Fruit fly (Drosophila melanogaster) whole organism, embryonic: ENCODE results near the gene GstD7.

Experiments
- ATbp ChIP-seq: fragments of 200-800 bp; sonication (Bioruptor generic); optimal IDR thresholded peaks from 2 replicates; lab custom pipeline; 2017; ENCODE audit warnings: missing biosample characterization, mild to moderate bottlenecking, missing genetic modification characterization, missing genetic modification reagents
- Adf1 ChIP-seq: fragments of 200-800 bp; sonication (Bioruptor generic); IDR thresholded peaks from 2 replicates; pipeline ENCODE4 v1.3.6; 2022; ENCODE audit warnings: missing biosample characterization, missing genetic modification characterization
- BtbVII ChIP-seq: fragments of 200-800 bp; sonication (Bioruptor generic); optimal IDR thresholded peaks from 3 replicates; lab custom pipeline; 2017; ENCODE audit warnings: missing biosample characterization, mild to moderate bottlenecking, missing genetic modification characterization
- CG10147 ChIP-seq: fragments of 200-800 bp; sonication (Bioruptor generic); optimal IDR thresholded peaks from 2 replicates; lab custom pipeline; 2019; ENCODE audit warnings: missing biosample characterization, mild to moderate bottlenecking, missing genetic modification characterization, moderate library complexity
- CG1024 ChIP-seq: fragments of 200-800 bp; sonication (Bioruptor generic); IDR thresholded peaks from 2 replicates; pipeline ENCODE4 v1.3.6; 2022; ENCODE audit warnings: missing biosample characterization, missing genetic modification characterization
- CG11696 ChIP-seq: fragments of 200-800 bp; sonication (Bioruptor generic); IDR thresholded peaks from 2 replicates; pipeline ENCODE4 v1.3.6; 2022; ENCODE audit warnings: missing biosample characterization, missing genetic modification characterization
- CG12155 ChIP-seq: fragments of 200-800 bp; sonication (Bioruptor generic); optimal IDR thresholded peaks from 3 replicates; lab custom pipeline; 2016; ENCODE audit warnings: missing biosample characterization, missing genetic modification characterization
- CG12769 ChIP-seq: fragments of 200-800 bp; sonication (Bioruptor generic); optimal IDR thresholded peaks from 2 replicates; lab custom pipeline; 2019; ENCODE audit warnings: missing biosample characterization, mild to moderate bottlenecking, missing genetic modification characterization, moderate library complexity
- CG13287 ChIP-seq: fragments of 200-800 bp; sonication (Bioruptor generic); IDR thresholded peaks from 2 replicates; pipeline ENCODE4 v1.3.6; 2022; ENCODE audit warnings: missing biosample characterization, missing genetic modification characterization; ENCODE audit not compliant: partially characterized antibody
- CG13624 ChIP-seq: fragments of 200-800 bp; sonication (Bioruptor generic); optimal IDR thresholded peaks from 2 replicates; lab custom pipeline; 2016; ENCODE audit warnings: missing biosample characterization, missing genetic modification characterization
- CG13894 ChIP-seq: fragments of 200-800 bp; sonication (Bioruptor generic); optimal IDR thresholded peaks from 3 replicates; lab custom pipeline; 2018; ENCODE audit warnings: missing biosample characterization, mild to moderate bottlenecking, missing genetic modification characterization, moderate library complexity
- CG14014 ChIP-seq: fragments of 200-800 bp; sonication (Bioruptor generic); IDR thresholded peaks from 2 replicates; pipeline ENCODE4 v1.3.6; 2022; ENCODE audit warnings: missing biosample characterization, missing genetic modification characterization
- CG15073 ChIP-seq: fragments of 200-800 bp; sonication (Bioruptor generic); optimal IDR thresholded peaks from 2 replicates; lab custom pipeline; 2016; ENCODE audit warnings: missing biosample characterization, missing genetic modification characterization
- CG15514 ChIP-seq: fragments of 200-800 bp; sonication (Bioruptor generic); optimal IDR thresholded peaks from 3 replicates; lab custom pipeline; 2017; ENCODE audit warnings: missing biosample characterization, missing genetic modification characterization, mild to moderate bottlenecking, moderate library complexity, missing genetic modification reagents
- CG17361 ChIP-seq: fragments of 200-800 bp; sonication (Bioruptor generic); IDR thresholded peaks from 3 replicates; pipeline ENCODE4 v1.3.6; 2022; ENCODE audit warnings: missing biosample characterization, missing genetic modification characterization
- CG18599 ChIP-seq: fragments of 200-800 bp; sonication (Bioruptor generic); optimal IDR thresholded peaks from 3 replicates; lab custom pipeline; 2017; ENCODE audit warnings: missing biosample characterization, missing genetic modification characterization, mild to moderate bottlenecking, moderate library complexity, missing genetic modification reagents
- CG18619 ChIP-seq: fragments of 200-800 bp; sonication (Bioruptor generic); optimal IDR thresholded peaks from 3 replicates; lab custom pipeline; 2017; ENCODE audit warnings: missing biosample characterization, mild to moderate bottlenecking, missing genetic modification characterization
- CG2678 ChIP-seq: fragments of 200-800 bp; sonication (Bioruptor generic); optimal IDR thresholded peaks from 3 replicates; lab custom pipeline; 2019; ENCODE audit warnings: missing biosample characterization, mild to moderate bottlenecking, missing genetic modification characterization, moderate library complexity
- CG3281 ChIP-seq: fragments of 200-800 bp; sonication (Bioruptor generic); optimal IDR thresholded peaks from 3 replicates; lab custom pipeline; 2017; ENCODE audit warnings: missing biosample characterization, mild to moderate bottlenecking, missing genetic modification characterization
- CG34376 ChIP-seq: fragments of 200-800 bp; sonication (Bioruptor generic); optimal IDR thresholded peaks from 2 replicates; lab custom pipeline; 2018; ENCODE audit warnings: missing biosample characterization, mild to moderate bottlenecking, missing genetic modification characterization
- CG34422 ChIP-seq: fragments of 200-800 bp; sonication (Bioruptor generic); IDR thresholded peaks from 3 replicates; pipeline ENCODE4 v1.3.6; 2022; ENCODE audit warnings: missing biosample characterization, missing genetic modification characterization
- CG4360 ChIP-seq: fragments of 200-800 bp; sonication (Bioruptor generic); IDR thresholded peaks from 2 replicates; pipeline ENCODE4 v1.3.6; 2022; ENCODE audit warnings: missing biosample characterization, missing genetic modification characterization
- CG5245 ChIP-seq: fragments of 200-800 bp; sonication (Bioruptor generic); optimal IDR thresholded peaks from 3 replicates; lab custom pipeline; 2016; ENCODE audit warnings: missing biosample characterization, missing genetic modification characterization
- CG6765 ChIP-seq: fragments of 200-800 bp; sonication (Bioruptor generic); optimal IDR thresholded peaks from 3 replicates; lab custom pipeline; 2017; ENCODE audit warnings: missing biosample characterization, mild to moderate bottlenecking, missing genetic modification characterization
- HHEX ChIP-seq: fragments of 200-800 bp; sonication (Bioruptor generic); optimal IDR thresholded peaks from 3 replicates; lab custom pipeline; 2017; ENCODE audit warnings: missing biosample characterization, mild to moderate bottlenecking, missing genetic modification characterization, missing genetic modification reagents
- HLH3B ChIP-seq: fragments of 200-800 bp; sonication (Bioruptor generic); IDR thresholded peaks from 2 replicates; pipeline ENCODE4 v1.3.6; 2022; ENCODE audit warnings: missing biosample characterization, missing genetic modification characterization
- NK7.1 ChIP-seq: fragments of 200-800 bp; sonication (Bioruptor generic); optimal IDR thresholded peaks from 3 replicates; lab custom pipeline; 2016; ENCODE audit warnings: missing biosample characterization, missing genetic modification characterization
- Opbp ChIP-seq: fragments of 200-800 bp; sonication (Bioruptor generic); IDR thresholded peaks from 3 replicates; pipeline ENCODE4 v1.3.6; 2022; ENCODE audit warnings: missing biosample characterization, missing genetic modification characterization; ENCODE audit not compliant: partially characterized antibody
- PHDP ChIP-seq: fragments of 200-800 bp; sonication (Bioruptor generic); optimal IDR thresholded peaks from 3 replicates; lab custom pipeline; 2018; ENCODE audit warnings: missing biosample characterization, mild to moderate bottlenecking, missing genetic modification characterization, moderate library complexity
- Rfx ChIP-seq: fragments of 200-800 bp; sonication (Bioruptor generic); IDR thresholded peaks from 2 replicates; pipeline ENCODE4 v1.3.6; 2022; ENCODE audit warnings: missing biosample characterization, missing genetic modification characterization
- Rx ChIP-seq: fragments of 200-800 bp; sonication (Bioruptor generic); IDR thresholded peaks from 2 replicates; pipeline ENCODE4 v1.3.6; 2022; ENCODE audit warnings: missing biosample characterization, missing genetic modification characterization
- Sox100B ChIP-seq: fragments of 200-800 bp; sonication (Bioruptor generic); optimal IDR thresholded peaks from 3 replicates; lab custom pipeline; 2018; ENCODE audit warnings: missing biosample characterization, mild to moderate bottlenecking, missing genetic modification characterization
- bsh ChIP-seq, 2 experiments: fragments of 200-800 bp; sonication (Bioruptor generic); optimal IDR thresholded peaks; 2 replicates each; lab custom pipeline; 2017 to 2018; ENCODE audit warnings: mild to moderate bottlenecking in 2 of 2, missing biosample characterization in 2 of 2, missing genetic modification characterization in 2 of 2, moderate library complexity in 1 of 2
- cas ChIP-seq: fragments of 200-800 bp; sonication (Bioruptor generic); IDR thresholded peaks from 2 replicates; pipeline ENCODE4 v1.3.6; 2022; ENCODE audit warnings: missing biosample characterization, missing genetic modification characterization
- caup ChIP-seq: fragments of 200-800 bp; sonication (Bioruptor generic); optimal IDR thresholded peaks from 3 replicates; lab custom pipeline; 2017; ENCODE audit warnings: missing biosample characterization, mild to moderate bottlenecking, missing genetic modification characterization, moderate library complexity; ENCODE audit not compliant: severe bottlenecking
- crol ChIP-seq: fragments of 200-800 bp; sonication (Bioruptor generic); IDR thresholded peaks from 2 replicates; pipeline ENCODE4 v1.3.6; 2022; ENCODE audit warnings: missing biosample characterization, missing genetic modification characterization
- danr ChIP-seq: fragments of 200-800 bp; sonication (Bioruptor generic); IDR thresholded peaks from 2 replicates; pipeline ENCODE4 v1.3.6; 2022; ENCODE audit warnings: missing biosample characterization, missing genetic modification characterization
- dmrt99B ChIP-seq: fragments of 200-800 bp; sonication (Bioruptor generic); optimal IDR thresholded peaks from 2 replicates; lab custom pipeline; 2018; ENCODE audit warnings: missing biosample characterization, mild to moderate bottlenecking, missing genetic modification characterization, moderate library complexity
- esg ChIP-seq: fragments of 200-800 bp; sonication (Bioruptor generic); conservative IDR thresholded peaks from 2 replicates; pipeline ENCODE4 v1.3.6; 2022; ENCODE audit warnings: missing biosample characterization, missing genetic modification characterization
- eyg ChIP-seq: fragments of 200-800 bp; sonication (Bioruptor generic); optimal IDR thresholded peaks from 3 replicates; lab custom pipeline; 2016; ENCODE audit warnings: missing biosample characterization, missing genetic modification characterization
- fd96Cb ChIP-seq: fragments of 200-800 bp; sonication (Bioruptor generic); optimal IDR thresholded peaks from 2 replicates; lab custom pipeline; 2018; ENCODE audit warnings: missing biosample characterization, mild to moderate bottlenecking, missing genetic modification characterization, moderate library complexity
- gcm2 ChIP-seq: fragments of 200-800 bp; sonication (Bioruptor generic); optimal IDR thresholded peaks from 2 replicates; lab custom pipeline; 2016; ENCODE audit warnings: missing biosample characterization, missing genetic modification characterization
- lola ChIP-seq, 3 experiments: fragments of >200 bp in 2 of 3; fragments of 200-800 bp in 1 of 3; sonication (Bioruptor generic) in 1 of 3; optimal IDR thresholded peaks; 2 replicates each; lab custom pipeline; 2017 to 2019; ENCODE audit warnings: missing biosample characterization in 3 of 3, missing genetic modification characterization in 3 of 3, mild to moderate bottlenecking in 1 of 3, moderate library complexity in 1 of 3
- mirr ChIP-seq: fragments of 200-800 bp; sonication (Bioruptor generic); optimal IDR thresholded peaks from 3 replicates; lab custom pipeline; 2018; ENCODE audit warnings: missing biosample characterization, mild to moderate bottlenecking, missing genetic modification characterization
- nerfin-2 ChIP-seq: fragments of 200-800 bp; sonication (Bioruptor generic); IDR thresholded peaks from 2 replicates; pipeline ENCODE4 v1.3.6; 2022; ENCODE audit warnings: missing biosample characterization, missing genetic modification characterization; ENCODE audit not compliant: partially characterized antibody
- sens ChIP-seq: fragments of 200-800 bp; sonication (Bioruptor generic); peaks from one replicate; lab custom pipeline; 2016; ENCODE audit warnings: missing biosample characterization, missing genetic modification characterization
- tio ChIP-seq: fragments of 200-800 bp; sonication (Bioruptor generic); optimal IDR thresholded peaks from 2 replicates; lab custom pipeline; 2017; ENCODE audit warnings: missing biosample characterization, missing genetic modification characterization, inconsistent platforms
- zen2 ChIP-seq: fragments of 200-800 bp; sonication (Bioruptor generic); IDR thresholded peaks from 3 replicates; pipeline ENCODE4 v1.3.6; 2022; ENCODE audit warnings: missing biosample characterization, missing genetic modification characterization; ENCODE audit not compliant: partially characterized antibody

GstD7 gene

DNA sequence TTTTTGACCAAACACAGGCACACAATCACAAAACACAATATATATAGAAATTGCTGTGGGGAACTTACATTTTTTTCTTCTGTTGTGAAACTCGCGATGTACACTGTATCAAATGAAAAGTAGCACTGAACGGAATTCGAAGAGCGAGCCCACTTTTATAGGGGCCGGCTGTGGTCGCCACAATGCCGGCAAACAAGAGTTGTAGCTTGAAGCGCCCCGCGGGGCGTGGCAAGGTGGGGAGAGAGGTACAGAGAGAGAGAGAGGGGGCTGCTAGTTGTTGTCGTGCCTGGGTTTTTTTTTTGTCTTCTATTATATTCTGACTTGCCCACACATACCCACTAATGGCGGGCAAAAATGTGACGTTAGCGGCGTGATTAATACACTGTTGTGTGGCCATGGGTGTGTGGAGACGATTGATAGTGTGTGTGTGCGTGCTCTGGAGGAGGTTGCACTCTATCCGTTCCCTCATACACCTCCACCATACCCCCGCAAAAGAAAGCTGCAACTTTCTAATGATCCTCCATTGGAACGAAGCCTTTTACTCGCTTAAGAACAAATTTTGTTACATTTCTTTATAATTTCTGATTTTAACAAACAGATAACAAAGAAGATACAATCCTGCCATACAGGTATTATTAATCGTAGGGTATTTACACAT, 9.0 kb upstream of the GstD7 start, which contains the start of gene GstD1 (continued):
- TF ChIP-seq CG12769 = peak; percentile 55
- TF ChIP-seq CG15514 = peak; percentile 24
- TF ChIP-seq CG6765 (GFP tag; lab: Kevin White, UChicago) = peak; percentile 37
- TF ChIP-seq CG2678 (tag; lab: Kevin White, UChicago) = peak; percentile 49
- peak; percentile 57 for TF ChIP-seq Rfx (GFP tag; lab: Robert Waterston, UW)
- TF ChIP-seq CG15073 = no peak
- peak; percentile 39; the same call in 1 of the 2 replicates for TF ChIP-seq CG13287 (GFP tag; lab: Robert Waterston, UW)
- TF ChIP-seq mirr (GFP tag; lab: Kevin White, UChicago) = peak; percentile 43
- peak; percentile 67; the same call in 1 of the 2 replicates for TF ChIP-seq Adf1 (GFP tag; lab: Robert Waterston, UW)
- TF ChIP-seq CG14014 (GFP tag; lab: Robert Waterston, UW) = peak; percentile 36; the same call in 1 of the 2 replicates
- TF ChIP-seq PHDP (tag; lab: Kevin White, UChicago) = peak; percentile 14
- peak; percentile 21 for TF ChIP-seq CG13624 (GFP tag; lab: Kevin White, UChicago)
- peak; percentile 49 for TF ChIP-seq BtbVII (GFP tag; lab: Kevin White, UChicago)
- peak; percentile 28 for TF ChIP-seq caup (GFP tag; lab: Kevin White, UChicago)
- no peak for TF ChIP-seq CG5245 (GFP tag; lab: Kevin White, UChicago)
- TF ChIP-seq NK7.1 (GFP tag; lab: Kevin White, UChicago) = peak; percentile 33
- TF ChIP-seq esg (GFP tag; lab: Robert Waterston, UW) = peak; percentile 16; the same call in 1 of the 2 replicates
- peak; percentile 81; the same call in 1 of the 3 replicates for TF ChIP-seq CG34422
- TF ChIP-seq fd96Cb = peak; percentile 54
- TF ChIP-seq gcm2 (GFP tag; lab: Kevin White, UChicago) = no peak
- peak; percentile 71 for TF ChIP-seq sens (GFP tag; lab: Kevin White, UChicago)
- peak; percentile 42 for TF ChIP-seq CG12155 (GFP tag; lab: Kevin White, UChicago)
- TF ChIP-seq Sox100B (GFP tag; lab: Kevin White, UChicago) = peak; percentile 18
- no peak for TF ChIP-seq CG1024 (GFP tag; lab: Robert Waterston, UW)
- TF ChIP-seq zen2 = peak; percentile 38; the same call in 1 of the 3 replicates
- TF ChIP-seq Opbp = peak; percentile 35; the same call in 2 of the 3 replicates
- peak; percentile 44 for TF ChIP-seq CG18619 (GFP tag; lab: Kevin White, UChicago)
- TF ChIP-seq dmrt99B (tag; lab: Kevin White, UChicago) = peak; percentile 55
- peak; percentile 58 for TF ChIP-seq CG3281
- TF ChIP-seq CG11696 = peak; percentile 79
- TF ChIP-seq nerfin-2 (GFP tag; lab: Robert Waterston, UW) = no peak
- no peak for TF ChIP-seq Rx (GFP tag; lab: Robert Waterston, UW)
- peak; percentile 0 for TF ChIP-seq tio (GFP tag; lab: Kevin White, UChicago)
- peak; percentile 8 for TF ChIP-seq ATbp (GFP tag; lab: Kevin White, UChicago)
- TF ChIP-seq CG10147 (GFP tag; lab: Kevin White, UChicago) = peak; percentile 76
- TF ChIP-seq CG18599 = peak; percentile 56
- TF ChIP-seq bsh (GFP tag; optimal IDR thresholded peaks at IDR 0.05; lab: Kevin White, UChicago) = peak in 1 of 2 experiments; percentile 68
- peak; percentile 70 for TF ChIP-seq CG13894 (tag; lab: Kevin White, UChicago)
- peak; percentile 49; the same call in 1 of the 3 replicates for TF ChIP-seq CG17361 (GFP tag; lab: Robert Waterston, UW)
- TF ChIP-seq lola (GFP tag; optimal IDR thresholded peaks at IDR 0.05; lab: Kevin White, UChicago) = no peak
- peak; percentile 100 for TF ChIP-seq crol (GFP tag; lab: Robert Waterston, UW)
- TF ChIP-seq eyg (GFP tag; lab: Kevin White, UChicago) = no peak
- no peak for TF ChIP-seq CG4360 (GFP tag; lab: Robert Waterston, UW)
- 0 out of 2 replicates have a peak, but pooled peaks have one; percentile 27 for TF ChIP-seq cas (GFP tag; lab: Robert Waterston, UW)
- TF ChIP-seq danr (GFP tag; lab: Robert Waterston, UW) = no peak
- peak; percentile 47 for TF ChIP-seq HHEX (GFP tag; lab: Kevin White, UChicago)
- peak; percentile 53 for TF ChIP-seq CG34376 (GFP tag; lab: Kevin White, UChicago)
- no peak for TF ChIP-seq HLH3B (GFP tag; lab: Robert Waterston, UW)
